Worm (Caenorhabditis elegans) whole organism, mixed stage, embryonic: ENCODE data around the gene C26E6.12.
A peak's percentile ranks its signal among the peaks of the same experiment; 100 is the strongest.

Experiments
- M03D4.4 ChIP-seq: sonication (generic microtip); optimal IDR thresholded peaks from 2 replicates; lab custom pipeline; 2017; ENCODE audit warnings: mild to moderate bottlenecking, missing genetic modification characterization, missing compliant biosample characterization
- bed-3 ChIP-seq: fragments of 200-800 bp; sonication (Bioruptor generic); optimal IDR thresholded peaks from 3 replicates; lab custom pipeline; 2018; ENCODE audit warnings: mild to moderate bottlenecking, missing genetic modification characterization, moderate library complexity, missing compliant biosample characterization
- blmp-1 ChIP-seq: fragments of 150-350 bp; optimal IDR thresholded peaks from 2 replicates; lab custom pipeline; 2014; ENCODE audit warnings: missing biosample characterization, missing genetic modification characterization
- ceh-39 ChIP-seq: fragments of 150-350 bp; optimal IDR thresholded peaks from 2 replicates; lab custom pipeline; 2014; ENCODE audit warnings: missing biosample characterization, missing genetic modification characterization
- ceh-43 ChIP-seq: fragments of 200-800 bp; sonication (Bioruptor generic); optimal IDR thresholded peaks from 2 replicates; lab custom pipeline; 2018; ENCODE audit warnings: mild to moderate bottlenecking, missing genetic modification characterization, moderate library complexity, missing compliant biosample characterization
- ceh-83 ChIP-seq: fragments of 200-800 bp; sonication (Bioruptor generic); optimal IDR thresholded peaks from 2 replicates; lab custom pipeline; 2018; ENCODE audit warnings: mild to moderate bottlenecking, missing genetic modification characterization, missing compliant biosample characterization
- ces-1 ChIP-seq: fragments of 150-350 bp; optimal IDR thresholded peaks from 2 replicates; lab custom pipeline; 2014; ENCODE audit warnings: missing biosample characterization, missing genetic modification reagents, missing genetic modification characterization
- cnd-1 ChIP-seq: fragments of 200-800 bp; sonication (Bioruptor generic); optimal IDR thresholded peaks from 2 replicates; lab custom pipeline; 2018; ENCODE audit warnings: mild to moderate bottlenecking, missing genetic modification characterization, missing compliant biosample characterization
- drap-1 ChIP-seq: fragments of 200-800 bp; sonication (Bioruptor generic); optimal IDR thresholded peaks from 3 replicates; lab custom pipeline; 2018; ENCODE audit warnings: mild to moderate bottlenecking, missing genetic modification characterization, missing compliant biosample characterization
- elt-1 ChIP-seq: sonication (generic microtip); optimal IDR thresholded peaks from 2 replicates; lab custom pipeline; 2017; ENCODE audit warnings: missing genetic modification characterization, mild to moderate bottlenecking, missing compliant biosample characterization, antibody characterized with exemption, moderate library complexity, borderline replicate concordance; ENCODE audit not compliant: insufficient read depth
- elt-3 ChIP-seq: fragments of 150-350 bp; optimal IDR thresholded peaks from 2 replicates; lab custom pipeline; 2014; ENCODE audit warnings: missing biosample characterization, missing genetic modification characterization
- flh-1 ChIP-seq: fragments of 200-800 bp; sonication (Bioruptor generic); optimal IDR thresholded peaks from 2 replicates; lab custom pipeline; 2018; ENCODE audit warnings: mild to moderate bottlenecking, missing genetic modification characterization, moderate library complexity, missing compliant biosample characterization
- ham-2 ChIP-seq: fragments of 200-800 bp; sonication (Bioruptor generic); optimal IDR thresholded peaks from 2 replicates; lab custom pipeline; 2018; ENCODE audit warnings: mild to moderate bottlenecking, missing genetic modification characterization, missing compliant biosample characterization
- hlh-1 ChIP-seq: fragments of 150-350 bp; optimal IDR thresholded peaks from 2 replicates; lab custom pipeline; 2014; ENCODE audit warnings: missing biosample characterization, missing genetic modification reagents, missing genetic modification characterization
- lin-13 ChIP-seq: fragments of 150-350 bp; optimal IDR thresholded peaks from 2 replicates; lab custom pipeline; 2014; ENCODE audit warnings: missing biosample characterization, missing genetic modification characterization
- lin-32 ChIP-seq: fragments of 200-800 bp; sonication (Bioruptor generic); optimal IDR thresholded peaks from 2 replicates; lab custom pipeline; 2018; ENCODE audit warnings: mild to moderate bottlenecking, missing genetic modification characterization, missing compliant biosample characterization
- lsy-2 ChIP-seq: fragments of 150-350 bp; optimal IDR thresholded peaks from 2 replicates; lab custom pipeline; 2014; ENCODE audit warnings: missing biosample characterization, missing genetic modification characterization
- mab-5 ChIP-seq: fragments of 150-350 bp; optimal IDR thresholded peaks from 2 replicates; lab custom pipeline; 2014; ENCODE audit warnings: missing biosample characterization, missing genetic modification characterization
- mep-1 ChIP-seq: fragments of 150-350 bp; optimal IDR thresholded peaks from 2 replicates; lab custom pipeline; 2017; ENCODE audit warnings: missing biosample characterization, missing genetic modification reagents, missing genetic modification characterization, inconsistent platforms
- mls-2 ChIP-seq: sonication (generic microtip); optimal IDR thresholded peaks from 2 replicates; lab custom pipeline; 2016; ENCODE audit warnings: mild to moderate bottlenecking, missing genetic modification characterization, moderate library complexity, missing compliant biosample characterization
- nhr-12 ChIP-seq: fragments of 150-350 bp; optimal IDR thresholded peaks from 2 replicates; lab custom pipeline; 2014; ENCODE audit warnings: missing biosample characterization, missing genetic modification characterization
- nhr-2 ChIP-seq: fragments of 150-350 bp; optimal IDR thresholded peaks from 2 replicates; lab custom pipeline; 2014; ENCODE audit warnings: missing biosample characterization, missing genetic modification characterization
- nhr-237 ChIP-seq: fragments of 150-350 bp; optimal IDR thresholded peaks from 2 replicates; lab custom pipeline; 2014; ENCODE audit warnings: missing biosample characterization, missing genetic modification characterization
- nhr-28 ChIP-seq: fragments of 150-350 bp; optimal IDR thresholded peaks from 2 replicates; lab custom pipeline; 2014; ENCODE audit warnings: missing biosample characterization, missing genetic modification characterization
- nhr-76 ChIP-seq: sonication (generic microtip); optimal IDR thresholded peaks from 2 replicates; lab custom pipeline; 2017; ENCODE audit warnings: missing biosample characterization, missing genetic modification characterization
- pha-4 ChIP-seq: fragments of 150-350 bp; optimal IDR thresholded peaks from 2 replicates; lab custom pipeline; 2018; ENCODE audit warnings: missing biosample characterization, missing genetic modification reagents, missing genetic modification characterization
- sem-2 ChIP-seq: fragments of 200-800 bp; sonication (Bioruptor generic); optimal IDR thresholded peaks from 2 replicates; lab custom pipeline; 2018; ENCODE audit warnings: mild to moderate bottlenecking, missing genetic modification characterization, missing compliant biosample characterization
- snpc-4 ChIP-seq: fragments of 150-350 bp; optimal IDR thresholded peaks from 2 replicates; lab custom pipeline; 2014; ENCODE audit warnings: missing biosample characterization, missing genetic modification characterization
- sptf-1 ChIP-seq: sonication (generic microtip); optimal IDR thresholded peaks from 2 replicates; lab custom pipeline; 2017; ENCODE audit warnings: mild to moderate bottlenecking, missing genetic modification characterization, moderate library complexity, missing compliant biosample characterization
- tbx-8 ChIP-seq: fragments of 200-800 bp; sonication (Bioruptor generic); optimal IDR thresholded peaks from 2 replicates; lab custom pipeline; 2018; ENCODE audit warnings: mild to moderate bottlenecking, missing genetic modification characterization, moderate library complexity, missing compliant biosample characterization
- unc-120 ChIP-seq: sonication (generic microtip); optimal IDR thresholded peaks from 2 replicates; lab custom pipeline; 2017; ENCODE audit warnings: missing genetic modification characterization, missing compliant biosample characterization; ENCODE audit not compliant: poor library complexity, severe bottlenecking
- unc-39 ChIP-seq: fragments of 150-350 bp; optimal IDR thresholded peaks from 2 replicates; lab custom pipeline; 2014; ENCODE audit warnings: missing biosample characterization, missing genetic modification characterization
- unc-62 ChIP-seq: fragments of 150-350 bp; optimal IDR thresholded peaks from 2 replicates; lab custom pipeline; 2014; ENCODE audit warnings: missing biosample characterization, missing genetic modification reagents, missing genetic modification characterization
- zip-8 ChIP-seq: fragments of 150-350 bp; optimal IDR thresholded peaks from 2 replicates; lab custom pipeline; 2014; ENCODE audit warnings: missing biosample characterization, missing genetic modification characterization
- ztf-11 ChIP-seq: fragments of 150-350 bp; optimal IDR thresholded peaks from 2 replicates; lab custom pipeline; 2014; ENCODE audit warnings: missing biosample characterization, missing genetic modification characterization

C26E6.12 gene

DNA sequence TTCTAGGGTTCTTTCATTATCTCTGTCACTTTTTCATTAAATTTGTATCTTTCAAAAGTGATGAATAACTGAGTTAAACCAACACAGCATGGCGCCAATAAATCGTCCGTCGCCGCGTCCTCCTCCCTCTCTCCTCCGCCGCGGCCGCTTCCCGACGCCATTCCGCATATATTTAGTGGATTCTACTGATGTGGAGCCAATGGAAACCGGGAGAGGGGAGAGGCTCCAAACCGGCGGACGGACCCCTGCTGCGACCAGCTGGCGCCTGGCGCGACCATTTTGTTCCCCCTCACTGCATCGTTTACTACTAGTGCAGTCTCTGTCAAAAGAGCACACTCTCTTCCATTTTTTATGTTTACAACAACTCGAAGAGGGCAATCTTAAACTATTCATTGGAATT, 19.2 kb upstream of the C26E6.12 start:
- no peak for TF ChIP-seq mab-5 (tag; lab: Kevin White, UChicago)
- no peak for TF ChIP-seq nhr-237 (tag; lab: Kevin White, UChicago)
- TF ChIP-seq nhr-2: no peak
- TF ChIP-seq M03D4.4: no peak
- no peak for TF ChIP-seq tbx-8 (GFP tag; lab: Kevin White, UChicago)
- no peak for TF ChIP-seq ces-1 (GFP tag; lab: Kevin White, UChicago)
- no peak for TF ChIP-seq lin-13
- TF ChIP-seq nhr-12 (tag; lab: Kevin White, UChicago): no peak
- no peak for TF ChIP-seq nhr-28 (tag; lab: Kevin White, UChicago)
- no peak for TF ChIP-seq elt-3 (tag; lab: Kevin White, UChicago)
- TF ChIP-seq elt-1: no peak
- no peak for TF ChIP-seq nhr-76
- no peak for TF ChIP-seq lin-32 (GFP tag; lab: Kevin White, UChicago)
- TF ChIP-seq ztf-11 (tag; lab: Kevin White, UChicago): no peak
- TF ChIP-seq hlh-1 (tag; lab: Kevin White, UChicago): no peak

- TF ChIP-seq ceh-39 (tag; lab: Kevin White, UChicago): no peak
- TF ChIP-seq, all 35 proteins: peak for 0
These were observed 18.3 kb upstream of the C26E6.12 start for ce11 chrIII:4950345-4950744.

DNA sequence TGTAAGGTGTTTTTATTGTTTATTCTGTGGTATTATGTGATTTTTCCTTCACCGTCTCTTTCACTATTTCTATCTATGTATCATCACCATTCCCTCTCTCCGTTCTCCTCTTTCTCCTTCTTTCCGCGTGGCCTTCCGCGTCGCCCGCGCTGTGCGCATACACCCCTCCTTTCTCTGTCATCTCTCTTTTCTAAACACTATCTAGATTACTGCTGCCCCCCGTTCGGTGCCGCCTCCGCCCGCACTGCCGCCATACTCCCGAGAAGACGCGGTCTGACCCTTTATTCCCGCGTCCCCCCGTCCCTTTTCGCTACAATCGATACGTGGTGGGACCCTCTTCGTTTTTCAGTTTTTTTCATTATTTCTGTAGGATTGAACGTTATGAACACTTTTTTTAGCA, 16.6 kb upstream of the C26E6.12 start:
- no peak for TF ChIP-seq ztf-11 (tag; lab: Kevin White, UChicago)
- TF ChIP-seq nhr-2: no peak
- TF ChIP-seq ceh-83 (GFP tag; lab: Kevin White, UChicago): no peak
- no peak for TF ChIP-seq nhr-28 (tag; lab: Kevin White, UChicago)
- peak; percentile 46 for TF ChIP-seq pha-4 (tag; lab: Kevin White, UChicago)
- TF ChIP-seq ham-2 (GFP tag; lab: Kevin White, UChicago): peak; percentile 61
- TF ChIP-seq mls-2 (tag; lab: Kevin White, UChicago): peak; percentile 51
- TF ChIP-seq unc-62 (GFP tag; lab: Kevin White, UChicago): no peak
- peak; percentile 49 for TF ChIP-seq sptf-1 (tag; lab: Kevin White, UChicago)
- TF ChIP-seq ceh-43 (GFP tag; lab: Kevin White, UChicago): no peak
- peak; percentile 31 for TF ChIP-seq flh-1 (GFP tag; lab: Kevin White, UChicago)
- no peak for TF ChIP-seq elt-1
- no peak for TF ChIP-seq snpc-4 (tag; lab: Kevin White, UChicago)
- TF ChIP-seq mep-1 (tag; lab: Kevin White, UChicago): peak; percentile 46
- no peak for TF ChIP-seq unc-39 (tag; lab: Kevin White, UChicago)
- no peak for TF ChIP-seq tbx-8 (GFP tag; lab: Kevin White, UChicago)
- no peak for TF ChIP-seq nhr-12 (tag; lab: Kevin White, UChicago)
- TF ChIP-seq unc-120 (tag; lab: Kevin White, UChicago): peak; percentile 50
- no peak for TF ChIP-seq lin-13
- TF ChIP-seq hlh-1 (tag; lab: Kevin White, UChicago): no peak
- no peak for TF ChIP-seq mab-5 (tag; lab: Kevin White, UChicago)
- TF ChIP-seq lin-32 (GFP tag; lab: Kevin White, UChicago): no peak
- no peak for TF ChIP-seq ces-1 (GFP tag; lab: Kevin White, UChicago)
- no peak for TF ChIP-seq cnd-1 (tag; lab: Kevin White, UChicago)
- no peak for TF ChIP-seq nhr-237 (tag; lab: Kevin White, UChicago)
- no peak for TF ChIP-seq zip-8
- no peak for TF ChIP-seq nhr-76
- no peak for TF ChIP-seq blmp-1 (tag; lab: Kevin White, UChicago)
- peak; percentile 7 for TF ChIP-seq drap-1
- TF ChIP-seq M03D4.4: peak; percentile 44

DNA sequence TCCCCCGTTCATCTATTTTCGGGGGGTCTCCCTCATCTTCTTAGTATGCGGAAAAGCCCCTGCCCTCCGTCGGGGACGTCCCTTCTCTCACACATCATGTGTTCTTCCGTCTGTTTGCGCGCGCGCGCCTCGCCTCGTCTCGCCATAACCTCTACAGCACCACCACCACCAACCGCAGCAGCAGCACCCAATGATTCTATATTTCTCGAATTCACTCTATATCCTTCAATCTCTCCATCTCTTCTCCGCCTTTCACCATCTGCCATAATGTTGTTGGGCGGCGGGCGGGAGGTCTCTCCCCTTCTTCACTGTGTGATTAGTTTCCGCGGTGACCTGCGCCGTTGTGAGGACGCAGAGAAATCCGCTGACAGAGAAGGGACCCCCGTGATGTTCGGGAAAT, 15.3 kb upstream of the C26E6.12 start:
- TF ChIP-seq ztf-11 (tag; lab: Kevin White, UChicago) (peak; percentile 83), lin-32 (GFP tag; lab: Kevin White, UChicago) (peak; percentile 20), unc-39 (tag; lab: Kevin White, UChicago) (no peak), bed-3 (GFP tag; lab: Kevin White, UChicago) (no peak), sem-2 (peak; percentile 29), nhr-12 (tag; lab: Kevin White, UChicago) (no peak), tbx-8 (GFP tag; lab: Kevin White, UChicago) (peak; percentile 43), ceh-43 (GFP tag; lab: Kevin White, UChicago) (peak; percentile 58), ham-2 (GFP tag; lab: Kevin White, UChicago) (peak; percentile 80), snpc-4 (tag; lab: Kevin White, UChicago) (no peak), elt-1 (no peak), lsy-2 (no peak), nhr-76 (no peak), unc-62 (GFP tag; lab: Kevin White, UChicago) (peak; percentile 71), ceh-83 (GFP tag; lab: Kevin White, UChicago) (peak; percentile 78), lin-13 (no peak), ces-1 (GFP tag; lab: Kevin White, UChicago) (peak; percentile 71), nhr-28 (tag; lab: Kevin White, UChicago) (no peak), blmp-1 (tag; lab: Kevin White, UChicago) (no peak), mep-1 (tag; lab: Kevin White, UChicago) (peak; percentile 52), nhr-237 (tag; lab: Kevin White, UChicago) (no peak), mls-2 (tag; lab: Kevin White, UChicago) (peak; percentile 86), cnd-1 (tag; lab: Kevin White, UChicago) (peak; percentile 91), pha-4 (tag; lab: Kevin White, UChicago) (no peak), drap-1 (peak; percentile 57), M03D4.4 (peak; percentile 73), zip-8 (no peak), nhr-2 (no peak), mab-5 (tag; lab: Kevin White, UChicago) (no peak), flh-1 (GFP tag; lab: Kevin White, UChicago) (no peak), unc-120 (tag; lab: Kevin White, UChicago) (peak; percentile 64), elt-3 (tag; lab: Kevin White, UChicago) (no peak), sptf-1 (tag; lab: Kevin White, UChicago) (peak; percentile 84), ceh-39 (tag; lab: Kevin White, UChicago) (no peak), hlh-1 (tag; lab: Kevin White, UChicago) (peak; percentile 15)
